Fruit fly (Drosophila melanogaster): Measurements from ENCODE around the gene rux.
A peak's percentile ranks its signal among the peaks of the same experiment; 100 is the strongest.

The rux gene

DNA sequence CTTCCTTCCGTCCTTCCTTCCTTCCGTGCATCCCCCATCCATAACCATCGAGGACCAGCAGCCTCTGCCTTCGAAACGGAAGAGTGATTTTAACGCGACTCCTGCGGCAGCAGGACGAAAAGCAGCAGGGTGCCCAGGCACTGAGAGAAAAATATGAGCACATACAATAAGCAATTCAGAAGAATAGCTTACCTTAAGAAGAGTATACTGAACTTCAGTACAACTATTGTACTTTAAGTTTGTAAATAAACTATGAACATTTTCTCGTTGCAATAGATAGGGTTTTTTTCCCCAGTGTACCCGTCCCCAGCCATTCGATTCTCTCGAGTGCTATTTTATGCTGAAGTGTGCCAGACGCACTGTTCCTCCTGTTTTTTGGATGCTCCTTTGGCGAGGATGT, 5.9 kb downstream of the rux start (continued):
- peak; percentile 75 for TF ChIP-seq fd96Cb (tag; optimal IDR thresholded peaks at IDR 0.05)
- no peak for TF ChIP-seq usp (GFP tag; optimal IDR thresholded peaks at IDR 0.05)
- peak; percentile 43; the same call in 1 of the 2 replicates for TF ChIP-seq Nf-YA (GFP tag; IDR thresholded peaks at IDR 0.05)
- no peak for TF ChIP-seq unc-4 (GFP tag; IDR thresholded peaks at IDR 0.05; ENCODE audit: partially characterized antibody)
- no peak for TF ChIP-seq HLH4C (GFP tag; IDR thresholded peaks at IDR 0.05; ENCODE audit: partially characterized antibody)
- TF ChIP-seq otp (GFP tag; IDR thresholded peaks at IDR 0.05) = peak; percentile 84
- peak; percentile 51; the same call in 1 of the 3 replicates for TF ChIP-seq ase (GFP tag; IDR thresholded peaks at IDR 0.05)
- TF ChIP-seq pzg (GFP tag; optimal IDR thresholded peaks at IDR 0.05) = no peak
- TF ChIP-seq az2 (GFP tag; optimal IDR thresholded peaks at IDR 0.05) = peak; percentile 82
- peak; percentile 56 for TF ChIP-seq CG10366 (GFP tag; IDR thresholded peaks at IDR 0.05)
- no peak for TF ChIP-seq bigmax (GFP tag; optimal IDR thresholded peaks at IDR 0.05)
- TF ChIP-seq Fer3 (tag; optimal IDR thresholded peaks at IDR 0.05) = peak; percentile 61
- peak; percentile 82; the same call in 2 of the 3 replicates for TF ChIP-seq CG34422 (GFP tag; IDR thresholded peaks at IDR 0.05)
- TF ChIP-seq PHDP (tag; optimal IDR thresholded peaks at IDR 0.05) = peak; percentile 71
- peak in 1 of 2 experiments; percentile 92 for TF ChIP-seq eve (GFP tag; optimal IDR thresholded peaks at IDR 0.05)
- TF ChIP-seq CG7372 (GFP tag; IDR thresholded peaks at IDR 0.05) = peak; percentile 55; the same call in 1 of the 2 replicates
- TF ChIP-seq CG17186 (GFP tag; optimal IDR thresholded peaks at IDR 0.05) = no peak
- TF ChIP-seq fu2 (GFP tag; optimal IDR thresholded peaks at IDR 0.05) = peak; percentile 55
- TF ChIP-seq gcm2 (GFP tag; optimal IDR thresholded peaks at IDR 0.05) = peak; percentile 52
- peak; percentile 86 for TF ChIP-seq CG8924 (tag; optimal IDR thresholded peaks at IDR 0.05)
- TF ChIP-seq kni (GFP tag; optimal IDR thresholded peaks at IDR 0.05) = peak; percentile 23
- TF ChIP-seq sim (GFP tag; IDR thresholded peaks at IDR 0.05) = peak; percentile 57; the same call in 1 of the 2 replicates
- peak; percentile 76 for TF ChIP-seq bcd (GFP tag; optimal IDR thresholded peaks at IDR 0.05)
- no peak for TF ChIP-seq toy (GFP tag; IDR thresholded peaks at IDR 0.05)
- no peak for TF ChIP-seq cg (GFP tag; optimal IDR thresholded peaks at IDR 0.05)
- peak; percentile 56 for TF ChIP-seq wor (GFP tag; IDR thresholded peaks at IDR 0.05)
- TF ChIP-seq CG16779 (GFP tag; IDR thresholded peaks at IDR 0.05) = no peak
- TF ChIP-seq CG17359 (tag; optimal IDR thresholded peaks at IDR 0.05) = peak; percentile 79
- TF ChIP-seq CG6813 (GFP tag; optimal IDR thresholded peaks at IDR 0.05) = peak; percentile 82
- TF ChIP-seq CG17385 (GFP tag; optimal IDR thresholded peaks at IDR 0.05) = peak; percentile 70
- peak; percentile 78 for TF ChIP-seq nerfin-1 (tag; optimal IDR thresholded peaks at IDR 0.05)
- peak; percentile 82 for TF ChIP-seq slbo (GFP tag; IDR thresholded peaks at IDR 0.05)
- TF ChIP-seq CG32532 (GFP tag; IDR thresholded peaks at IDR 0.05) = peak; percentile 73
- peak; percentile 67 for TF ChIP-seq CG5180 (GFP tag; optimal IDR thresholded peaks at IDR 0.05)
- TF ChIP-seq CG12391 (tag; optimal IDR thresholded peaks at IDR 0.05) = peak; percentile 81
- no peak for TF ChIP-seq CG34224 (GFP tag; IDR thresholded peaks at IDR 0.05; ENCODE audit: partially characterized antibody)
- TF ChIP-seq CG13894 (tag; optimal IDR thresholded peaks at IDR 0.05) = peak; percentile 15
- TF ChIP-seq ftz-f1 (GFP tag; optimal IDR thresholded peaks at IDR 0.05) = no peak
- TF ChIP-seq ara (GFP tag; IDR thresholded peaks at IDR 0.05) = peak; percentile 84
- TF ChIP-seq CG1602 (GFP tag; optimal IDR thresholded peaks at IDR 0.05) = peak; percentile 77
- no peak for TF ChIP-seq tup (GFP tag; optimal IDR thresholded peaks at IDR 0.05)
- peak; percentile 67 for TF ChIP-seq CG10543 (GFP tag; optimal IDR thresholded peaks at IDR 0.05)
- no peak for TF ChIP-seq sr (GFP tag; IDR thresholded peaks at IDR 0.05)
- TF ChIP-seq al (GFP tag; IDR thresholded peaks at IDR 0.05) = no peak
- peak; percentile 60 for TF ChIP-seq CG8290 (GFP tag; optimal IDR thresholded peaks at IDR 0.05)
- TF ChIP-seq CG8290 (tag; optimal IDR thresholded peaks at IDR 0.05) = peak in 1 of 2 experiments; percentile 74
- peak; percentile 41 for TF ChIP-seq ab (GFP tag; optimal IDR thresholded peaks at IDR 0.05)
- TF ChIP-seq CG9215 (GFP tag; IDR thresholded peaks at IDR 0.05) = peak; percentile 48
- TF ChIP-seq CG10462 (GFP tag; optimal IDR thresholded peaks at IDR 0.05) = peak; percentile 40
- TF ChIP-seq CG2678 (tag; optimal IDR thresholded peaks at IDR 0.05) = peak; percentile 86
- peak; percentile 69 for TF ChIP-seq HHEX (GFP tag; optimal IDR thresholded peaks at IDR 0.05)

Measured in whole organism, embryonic.